Fruit fly (Drosophila melanogaster) whole organism, adult: Measurements from ENCODE around the gene CG12535.

Experiments
- CG11617 ChIP-seq: fragments of 200-800 bp; sonication (Bioruptor generic); optimal IDR thresholded peaks from 2 replicates; lab custom pipeline; 2017; ENCODE audit warnings: mild to moderate bottlenecking, missing biosample characterization, missing genetic modification reagents, missing genetic modification characterization
- CG1620 ChIP-seq: fragments of 200-800 bp; sonication (Bioruptor generic); optimal IDR thresholded peaks from 2 replicates; lab custom pipeline; 2016; ENCODE audit warnings: missing biosample characterization, missing genetic modification characterization
- CG33017 ChIP-seq: fragments of 200-800 bp; sonication (Bioruptor generic); optimal IDR thresholded peaks from 2 replicates; lab custom pipeline; 2018; ENCODE audit warnings: missing biosample characterization, mild to moderate bottlenecking, missing genetic modification characterization, moderate library complexity
- CG5204 ChIP-seq: fragments of 200-800 bp; sonication (Bioruptor generic); optimal IDR thresholded peaks from 2 replicates; lab custom pipeline; 2016; ENCODE audit warnings: missing biosample characterization, missing genetic modification characterization
- CG7045 ChIP-seq: fragments of 200-800 bp; sonication (Bioruptor generic); optimal IDR thresholded peaks from 2 replicates; lab custom pipeline; 2017; ENCODE audit warnings: missing biosample characterization, mild to moderate bottlenecking, missing genetic modification characterization
- CG7101 ChIP-seq: fragments of 200-800 bp; sonication (Bioruptor generic); optimal IDR thresholded peaks from 2 replicates; lab custom pipeline; 2018; ENCODE audit warnings: missing biosample characterization, mild to moderate bottlenecking, missing genetic modification characterization, moderate library complexity
- Clk ChIP-seq: fragments of 200-800 bp; sonication (Bioruptor generic); optimal IDR thresholded peaks from 2 replicates; lab custom pipeline; 2017; ENCODE audit warnings: missing biosample characterization, missing genetic modification characterization
- Mnt ChIP-seq: fragments of 200-800 bp; sonication (Bioruptor generic); optimal IDR thresholded peaks from 2 replicates; lab custom pipeline; 2016; ENCODE audit warnings: missing biosample characterization, mild to moderate bottlenecking, missing genetic modification characterization
- bab1 ChIP-seq: fragments of 200-800 bp; sonication (Bioruptor generic); optimal IDR thresholded peaks from 3 replicates; lab custom pipeline; 2019; ENCODE audit warnings: missing biosample characterization, mild to moderate bottlenecking, missing genetic modification characterization, moderate library complexity
- cic ChIP-seq: fragments of 200-800 bp; sonication (Bioruptor generic); optimal IDR thresholded peaks from 2 replicates; lab custom pipeline; 2017; ENCODE audit warnings: missing biosample characterization, mild to moderate bottlenecking, missing genetic modification characterization, moderate library complexity
- cnc ChIP-seq, 2 experiments: fragments of >200 bp; optimal IDR thresholded peaks; 2 replicates each; lab custom pipeline; 2017
- kay ChIP-seq: fragments of 200-800 bp; sonication (Bioruptor generic); peaks from one replicate; lab custom pipeline; 2016; ENCODE audit warnings: missing biosample characterization, missing genetic modification characterization, borderline replicate concordance
- ovo ChIP-seq: fragments of 200-800 bp; sonication (Bioruptor generic); optimal IDR thresholded peaks from 2 replicates; lab custom pipeline; 2016; ENCODE audit warnings: missing biosample characterization, missing genetic modification characterization
- tj ChIP-seq: fragments of 200-800 bp; sonication (Bioruptor generic); optimal IDR thresholded peaks from 3 replicates; lab custom pipeline; 2017; ENCODE audit warnings: missing biosample characterization, mild to moderate bottlenecking, missing genetic modification characterization, moderate library complexity

dm6 chrX:3437493-3437892 is 11.2 kb downstream of the CG12535 start:
- TF ChIP-seq CG1620 (GFP tag; lab: Kevin White, UChicago) (no peak), cic (GFP tag; lab: Kevin White, UChicago) (no peak), CG7045 (GFP tag; lab: Kevin White, UChicago) (no peak), kay (GFP tag; lab: Kevin White, UChicago) (no peak), bab1 (GFP tag; lab: Kevin White, UChicago) (no peak), cnc (optimal IDR thresholded peaks at IDR 0.05; lab: Kevin White, UChicago) (no peak), CG5204 (no peak), CG7101 (tag; lab: Kevin White, UChicago) (no peak), CG33017 (tag; lab: Kevin White, UChicago) (no peak), Mnt (GFP tag; lab: Kevin White, UChicago) (no peak), Clk (GFP tag; lab: Kevin White, UChicago) (no peak), CG11617 (GFP tag; lab: Kevin White, UChicago) (no peak), ovo (GFP tag; lab: Kevin White, UChicago) (no peak), tj (GFP tag; lab: Kevin White, UChicago) (no peak)
